Worm (Caenorhabditis elegans) whole organism, L1 larva: Measurements from ENCODE around the gene VC5.2.

Source experiments
- C16A3.4 ChIP-seq: fragments of 150-350 bp; optimal IDR thresholded peaks from 2 replicates; lab custom pipeline; 2014; ENCODE audit warnings: missing biosample characterization, missing genetic modification characterization
- aha-1 ChIP-seq: fragments of 150-350 bp; optimal IDR thresholded peaks from 2 replicates; lab custom pipeline; 2014; ENCODE audit warnings: missing biosample characterization, missing genetic modification characterization
- aly-2 ChIP-seq: fragments of 150-350 bp; optimal IDR thresholded peaks from 2 replicates; lab custom pipeline; 2014; ENCODE audit warnings: missing biosample characterization, missing genetic modification characterization
- ama-1 ChIP-seq: fragments of 150-350 bp; optimal IDR thresholded peaks from 2 replicates; lab custom pipeline; 2014
- ceh-82 ChIP-seq, 3 experiments: fragments of 150-350 bp in 1 of 3; sonication (generic microtip) in 2 of 3; optimal IDR thresholded peaks; 2 replicates each; lab custom pipeline; 2014 to 2017; ENCODE audit warnings: missing biosample characterization in 3 of 3, missing genetic modification characterization in 3 of 3
- efl-1 ChIP-seq, 4 experiments: fragments of 150-350 bp; optimal IDR thresholded peaks in 3 of 4; peaks in 1 of 4; 1 replicate in 1 of 4; 2 replicates in 3 of 4; lab custom pipeline; 2014; ENCODE audit warnings: missing biosample characterization in 2 of 4, missing genetic modification characterization in 2 of 4, missing genetic modification reagents in 2 of 4
- fos-1 ChIP-seq: fragments of 150-350 bp; optimal IDR thresholded peaks from 2 replicates; lab custom pipeline; 2014; ENCODE audit warnings: missing biosample characterization, missing genetic modification characterization
- jun-1 ChIP-seq: fragments of 150-350 bp; optimal IDR thresholded peaks from 2 replicates; lab custom pipeline; 2014; ENCODE audit warnings: missing biosample characterization, missing genetic modification reagents, missing genetic modification characterization
- mdl-1 ChIP-seq, 2 experiments: fragments of 150-350 bp; optimal IDR thresholded peaks; 2 replicates each; lab custom pipeline; 2014 to 2017; ENCODE audit warnings: missing biosample characterization in 2 of 2, missing genetic modification characterization in 2 of 2, inconsistent platforms in 1 of 2
- nhr-11 ChIP-seq: fragments of 150-350 bp; optimal IDR thresholded peaks from 2 replicates; lab custom pipeline; 2014; ENCODE audit warnings: missing biosample characterization, missing genetic modification characterization
- nhr-28 ChIP-seq: fragments of 150-350 bp; optimal IDR thresholded peaks from 2 replicates; lab custom pipeline; 2014; ENCODE audit warnings: missing biosample characterization, missing genetic modification characterization
- nhr-47 ChIP-seq: sonication (generic microtip); optimal IDR thresholded peaks from 2 replicates; lab custom pipeline; 2016; ENCODE audit warnings: mild to moderate bottlenecking, missing genetic modification characterization, moderate library complexity, missing compliant biosample characterization
- sptf-1 ChIP-seq: fragments of 150-350 bp; optimal IDR thresholded peaks from 2 replicates; lab custom pipeline; 2014; ENCODE audit warnings: missing biosample characterization, missing genetic modification characterization
- unc-62 ChIP-seq: fragments of 150-350 bp; optimal IDR thresholded peaks from 2 replicates; lab custom pipeline; 2014; ENCODE audit warnings: missing biosample characterization, missing genetic modification reagents, missing genetic modification characterization

- TF ChIP-seq mdl-1 (tag; optimal IDR thresholded peaks at IDR 0.05; lab: Kevin White, UChicago): no peak
- TF ChIP-seq C16A3.4 (tag; lab: Kevin White, UChicago): no peak
- no peak for TF ChIP-seq aha-1 (tag; lab: Kevin White, UChicago)
- no peak for TF ChIP-seq aly-2 (tag; lab: Kevin White, UChicago)
- TF ChIP-seq unc-62: no peak
- TF ChIP-seq sptf-1 (tag; lab: Kevin White, UChicago): no peak
- no peak for TF ChIP-seq fos-1 (tag; lab: Kevin White, UChicago)
- no peak for TF ChIP-seq efl-1 (optimal IDR thresholded peaks at IDR 0.05; lab: Kevin White, UChicago)
- no peak for TF ChIP-seq efl-1 (GFP tag; optimal IDR thresholded peaks at IDR 0.05 in 1 of 2; lab: Kevin White, UChicago)
- TF ChIP-seq ceh-82 (tag; optimal IDR thresholded peaks at IDR 0.05; lab: Kevin White, UChicago): no peak
- no peak for TF ChIP-seq nhr-28
- TF ChIP-seq ama-1 (lab: Kevin White, UChicago): no peak
- no peak for TF ChIP-seq nhr-47 (tag; lab: Kevin White, UChicago)
- TF ChIP-seq jun-1 (tag; lab: Kevin White, UChicago): no peak
- no peak for TF ChIP-seq nhr-11 (tag; lab: Kevin White, UChicago)
Measured at ce11 chrV:7123979-7124378, 38.2 kb downstream of the VC5.2 start.
